Fruit fly (Drosophila melanogaster): ENCODE measurements around the gene CG9663.
A peak's percentile ranks its signal among the peaks of the same experiment; 100 is the strongest.

Gene CG9663

dm6 chr2L:3301058-3301457, 1.9 kb downstream of the CG9663 start:
- TF ChIP-seq HLH106 (tag; optimal IDR thresholded peaks at IDR 0.05) (no peak), fru (GFP tag; optimal IDR thresholded peaks at IDR 0.05) (no peak), Hr83 (GFP tag; optimal IDR thresholded peaks at IDR 0.05; ENCODE audit: poor library complexity, severe bottlenecking) (no peak), Dif (GFP tag; optimal IDR thresholded peaks at IDR 0.05; ENCODE audit: partially characterized antibody) (no peak), CG32264 (GFP tag; optimal IDR thresholded peaks at IDR 0.05) (no peak), Sp1 (GFP tag; optimal IDR thresholded peaks at IDR 0.05) (no peak), Abd-B (GFP tag; optimal IDR thresholded peaks at IDR 0.05) (no peak)

dm6 chr2L:3299803-3300202, 3.1 kb downstream of the CG9663 start:
- TF ChIP-seq Hr83 (GFP tag; optimal IDR thresholded peaks at IDR 0.05; ENCODE audit: poor library complexity, severe bottlenecking) (no peak), Dif (GFP tag; optimal IDR thresholded peaks at IDR 0.05; ENCODE audit: partially characterized antibody) (no peak), GATAd (GFP tag; optimal IDR thresholded peaks at IDR 0.05) (no peak), HLH106 (tag; optimal IDR thresholded peaks at IDR 0.05) (no peak), Hr78 (GFP tag; optimal IDR thresholded peaks at IDR 0.05) (no peak), Rel (GFP tag; optimal IDR thresholded peaks at IDR 0.05) (no peak), Rel (tag; optimal IDR thresholded peaks at IDR 0.05) (no peak), foxo (GFP tag; optimal IDR thresholded peaks at IDR 0.05) (no peak), Myc (optimal IDR thresholded peaks at IDR 0.05) (no peak), Vsx2 (GFP tag; optimal IDR thresholded peaks at IDR 0.05; ENCODE audit: partially characterized antibody) (no peak), OdsH (GFP tag; optimal IDR thresholded peaks at IDR 0.05) (no peak), CG9705 (GFP tag; optimal IDR thresholded peaks at IDR 0.05) (no peak), usp (GFP tag; optimal IDR thresholded peaks at IDR 0.05) (no peak), dsf (GFP tag; optimal IDR thresholded peaks at IDR 0.05; ENCODE audit: borderline replicate concordance) (no peak), pan (optimal IDR thresholded peaks at IDR 0.05) (no peak)

- TF ChIP-seq HLH106 (tag; optimal IDR thresholded peaks at IDR 0.05) (no peak), Jra (GFP tag; optimal IDR thresholded peaks at IDR 0.05) (no peak), sv (GFP tag; optimal IDR thresholded peaks at IDR 0.05) (no peak), CG9705 (GFP tag; optimal IDR thresholded peaks at IDR 0.05) (no peak), jim (GFP tag; optimal IDR thresholded peaks at IDR 0.05) (no peak), Abd-B (GFP tag; optimal IDR thresholded peaks at IDR 0.05) (no peak), Rel (GFP tag; optimal IDR thresholded peaks at IDR 0.05) (no peak), Rel (tag; optimal IDR thresholded peaks at IDR 0.05) (no peak), Dfd (GFP tag; optimal IDR thresholded peaks at IDR 0.05) (no peak), woc (GFP tag; optimal IDR thresholded peaks at IDR 0.05) (no peak), br (GFP tag; optimal IDR thresholded peaks at IDR 0.05) (no peak)
Observed at dm6 chr2L:3299142-3299541, 3.8 kb downstream of the CG9663 start.

- TF ChIP-seq woc (GFP tag; optimal IDR thresholded peaks at IDR 0.05) (no peak), ey (GFP tag; optimal IDR thresholded peaks at IDR 0.05) (no peak), tai (GFP tag; optimal IDR thresholded peaks at IDR 0.05) (no peak), CrebA (GFP tag; optimal IDR thresholded peaks at IDR 0.05; ENCODE audit: borderline replicate concordance) (peak; percentile 39), Myc (optimal IDR thresholded peaks at IDR 0.05) (no peak), br (GFP tag; optimal IDR thresholded peaks at IDR 0.05) (no peak), Rel (GFP tag; optimal IDR thresholded peaks at IDR 0.05) (no peak), Rel (tag; optimal IDR thresholded peaks at IDR 0.05) (peak; percentile 1), h (GFP tag; optimal IDR thresholded peaks at IDR 0.05) (peak; percentile 54)
Observed at dm6 chr2L:3298065-3298469, 4.9 kb downstream of the CG9663 start.

- TF ChIP-seq Hr78 (GFP tag; optimal IDR thresholded peaks at IDR 0.05), result no peak
- no peak for TF ChIP-seq Sp1 (GFP tag; optimal IDR thresholded peaks at IDR 0.05)
- peak; percentile 3 for TF ChIP-seq sage (GFP tag; optimal IDR thresholded peaks at IDR 0.05)
- no peak for TF ChIP-seq sv (GFP tag; optimal IDR thresholded peaks at IDR 0.05)
Observed at dm6 chr2L:3294572-3294971, 8.4 kb downstream of the CG9663 start, which contains the start of gene CG9664. Gene CG9664, minus strand, starts transcription at chr2L:3294706.

dm6 chr2L:3293718-3294340, 9.1 kb downstream of the CG9663 start:
- TF ChIP-seq psq (GFP tag; optimal IDR thresholded peaks at IDR 0.05) (no peak), CrebA (GFP tag; optimal IDR thresholded peaks at IDR 0.05; ENCODE audit: borderline replicate concordance) (peak; percentile 6), h (GFP tag; optimal IDR thresholded peaks at IDR 0.05) (no peak)
